Worm (Caenorhabditis elegans) whole organism, L1 larva: ENCODE results near the gene M01F1.8.

Source experiments
- aha-1 ChIP-seq: fragments of 150-350 bp; optimal IDR thresholded peaks from 2 replicates; lab custom pipeline; 2014; ENCODE audit warnings: missing biosample characterization, missing genetic modification characterization
- ama-1 ChIP-seq: fragments of 150-350 bp; optimal IDR thresholded peaks from 2 replicates; lab custom pipeline; 2014
- egl-27 ChIP-seq, 2 experiments: fragments of 150-350 bp in 1 of 2; sonication (generic microtip); optimal IDR thresholded peaks; 3 replicates each; lab custom pipeline; 2017 to 2018; ENCODE audit warnings: missing biosample characterization in 2 of 2, missing genetic modification characterization in 2 of 2, missing genetic modification reagents in 2 of 2
- lin-15B ChIP-seq: fragments of 150-350 bp; sonication (generic microtip); optimal IDR thresholded peaks from 3 replicates; lab custom pipeline; 2014; ENCODE audit warnings: missing biosample characterization, missing genetic modification characterization
- nhr-28 ChIP-seq: fragments of 150-350 bp; optimal IDR thresholded peaks from 2 replicates; lab custom pipeline; 2014; ENCODE audit warnings: missing biosample characterization, missing genetic modification characterization
- nhr-76 ChIP-seq: sonication (generic microtip); optimal IDR thresholded peaks from 2 replicates; lab custom pipeline; 2017; ENCODE audit warnings: missing biosample characterization, missing genetic modification characterization
- zip-4 ChIP-seq: fragments of 200-800 bp; sonication (Bioruptor generic); optimal IDR thresholded peaks from 2 replicates; lab custom pipeline; 2018; ENCODE audit warnings: mild to moderate bottlenecking, missing genetic modification characterization, moderate library complexity, missing compliant biosample characterization

DNA sequence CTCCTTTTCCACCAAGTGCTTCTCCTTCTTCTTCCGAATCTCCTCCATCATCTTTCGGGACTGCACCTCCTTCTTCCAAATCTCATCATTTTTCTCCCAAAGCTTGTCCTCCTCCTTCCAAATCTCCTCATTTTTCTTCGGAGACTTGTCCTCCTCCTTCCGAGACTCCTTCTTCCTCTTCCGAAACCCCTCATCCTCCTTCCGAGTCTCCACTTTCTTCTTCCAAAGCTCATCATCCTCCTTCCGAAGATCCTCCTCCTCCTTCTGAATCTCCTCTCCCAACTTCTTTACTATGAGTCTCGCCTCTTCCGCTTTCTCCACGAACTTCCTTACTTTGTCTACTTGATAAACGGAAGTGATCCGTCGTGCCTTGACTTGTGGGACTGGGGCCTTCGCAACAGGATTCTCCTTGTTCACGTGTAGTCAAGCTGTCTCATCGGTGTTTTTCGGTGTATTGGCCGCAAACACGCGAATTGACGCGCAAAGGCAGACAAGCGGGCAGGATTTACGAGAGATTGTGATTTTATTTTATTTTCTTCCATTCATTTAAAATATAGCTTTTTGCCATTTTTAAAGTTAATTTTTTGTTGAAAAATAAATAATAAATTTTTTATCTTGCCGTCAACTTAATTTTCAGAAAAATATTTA lies 49.7 kb downstream of the M01F1.8 start, which contains the start of the genes K01A11.3 and C34C12.12:
- no peak for TF ChIP-seq lin-15B (tag; lab: Kevin White, UChicago)
- no peak for TF ChIP-seq ama-1 (lab: Kevin White, UChicago)
- TF ChIP-seq nhr-76 (tag; lab: Kevin White, UChicago) = no peak
- TF ChIP-seq egl-27 (tag; optimal IDR thresholded peaks at IDR 0.05; lab: Kevin White, UChicago) = no peak
- TF ChIP-seq nhr-28 (tag; lab: Kevin White, UChicago) = no peak
- no peak for TF ChIP-seq aha-1 (tag; lab: Kevin White, UChicago)
- TF ChIP-seq zip-4 = no peak
